Worm (Caenorhabditis elegans) whole organism, midembryonic: ENCODE results near the gene ppm-1.G.
A peak's percentile ranks its signal among the peaks of the same experiment; 100 is the strongest.

ENCODE experiments used
- T22C8.4 ChIP-seq: fragments of 200-800 bp; sonication (Bioruptor generic); IDR thresholded peaks from 2 replicates; pipeline ENCODE4 v1.3.6; 2022; ENCODE audit warnings: missing genetic modification characterization, missing compliant biosample characterization
- cog-1 ChIP-seq: sonication (generic microtip); optimal IDR thresholded peaks from 2 replicates; lab custom pipeline; 2016; ENCODE audit warnings: missing genetic modification characterization, missing compliant biosample characterization
- flt-1 ChIP-seq: fragments of 200-800 bp; sonication (Bioruptor generic); IDR thresholded peaks from 2 replicates; pipeline ENCODE4 v1.3.6; 2022; ENCODE audit warnings: missing genetic modification characterization, missing compliant biosample characterization
- klf-2 ChIP-seq: fragments of 200-800 bp; sonication (Bioruptor generic); conservative IDR thresholded peaks from 2 replicates; pipeline ENCODE4 v1.3.6; 2022; ENCODE audit warnings: missing genetic modification reagents, missing genetic modification characterization, missing compliant biosample characterization
- med-1 ChIP-seq: sonication (generic microtip); optimal IDR thresholded peaks from 2 replicates; lab custom pipeline; 2017; ENCODE audit warnings: missing genetic modification characterization, mild to moderate bottlenecking, missing compliant biosample characterization, antibody characterized with exemption, missing genetic modification reagents; ENCODE audit not compliant: insufficient read depth
- ref-1 ChIP-seq: fragments of 200-800 bp; sonication (Bioruptor generic); conservative IDR thresholded peaks from 2 replicates; pipeline ENCODE4 v1.3.6; 2022; ENCODE audit warnings: missing genetic modification reagents, missing genetic modification characterization, missing compliant biosample characterization
- tab-1 ChIP-seq: fragments of 200-800 bp; sonication (Bioruptor generic); IDR thresholded peaks from 2 replicates; pipeline ENCODE4 v1.3.6; 2022; ENCODE audit warnings: missing genetic modification characterization, missing compliant biosample characterization
- ztf-23 ChIP-seq: fragments of 200-800 bp; sonication (Bioruptor generic); IDR thresholded peaks from 2 replicates; pipeline ENCODE4 v1.3.6; 2022; ENCODE audit warnings: missing genetic modification reagents, missing genetic modification characterization, missing compliant biosample characterization
- ztf-29 ChIP-seq: fragments of 200-800 bp; sonication (Bioruptor generic); IDR thresholded peaks from 2 replicates; pipeline ENCODE4 v1.3.6; 2022; ENCODE audit warnings: missing genetic modification reagents, missing genetic modification characterization, missing compliant biosample characterization

The ppm-1.G gene

DNA sequence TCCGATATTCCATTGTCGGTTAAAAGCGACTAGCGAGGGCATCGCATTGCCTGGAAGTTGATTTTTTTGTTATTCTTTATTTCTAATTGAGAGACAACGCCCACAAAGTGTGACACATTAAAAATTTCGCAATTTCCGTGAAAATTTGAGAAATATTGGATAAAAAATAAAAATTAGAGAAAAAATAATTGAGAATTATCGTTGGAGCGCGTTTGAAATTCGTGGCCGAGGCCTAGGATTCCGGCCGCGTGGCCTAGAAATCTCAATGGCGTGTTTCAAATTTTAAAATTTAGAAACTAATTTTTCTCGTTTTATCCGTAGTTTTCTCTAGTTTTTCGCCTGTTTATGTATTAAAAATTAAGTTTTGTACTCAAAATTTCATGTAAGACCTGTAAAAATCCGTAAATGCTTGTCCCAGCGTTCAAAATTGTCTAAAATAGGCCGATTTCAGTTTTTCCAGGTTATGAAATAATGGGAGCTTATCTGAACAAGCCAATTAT is at the start of gene ppm-1.G, which contains the start of gene dagl-2:
ppm-1.G (plus strand) TSS at position 450 of the 500 bp plus-strand sequence.
dagl-2 (minus strand) TSS at position 52 of the 500 bp plus-strand sequence.
- TF ChIP-seq ztf-23 (GFP tag; lab: Robert Waterston, UW) (0 out of 2 replicates have a peak, but pooled peaks have one; percentile 55), tab-1 (GFP tag; lab: Robert Waterston, UW) (no peak), cog-1 (peak; percentile 33)

DNA sequence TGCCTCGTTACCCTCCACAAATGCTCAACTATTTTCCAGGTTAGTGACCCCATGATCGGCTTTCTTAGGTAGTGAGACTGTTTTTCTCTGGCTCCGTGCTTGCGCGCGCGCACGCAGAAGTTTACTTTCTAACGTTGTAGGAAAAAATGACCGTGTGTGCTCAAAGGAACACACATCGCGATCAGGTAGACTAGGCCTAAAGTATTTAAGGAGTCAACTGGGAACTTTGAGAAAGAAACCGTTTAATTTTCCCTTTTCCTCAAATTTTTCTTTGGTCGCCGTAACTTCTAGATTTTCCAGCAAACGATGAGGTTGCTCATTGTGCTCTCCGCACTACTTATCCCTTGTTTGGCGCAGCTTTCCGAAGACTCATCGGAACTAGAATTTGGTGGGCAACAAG is 43.1 kb upstream of the ppm-1.G start, which contains the start of gene idpp-1:
idpp-1 (plus strand) TSS at position 301 of the 400 bp plus-strand sequence.
- no peak for TF ChIP-seq ref-1 (GFP tag; lab: Robert Waterston, UW)
- no peak for TF ChIP-seq med-1 (GFP tag; lab: Kevin White, UChicago)
- no peak for TF ChIP-seq cog-1
- TF ChIP-seq klf-2 (GFP tag; lab: Robert Waterston, UW), result no peak
- TF ChIP-seq flt-1 (GFP tag; lab: Robert Waterston, UW), result no peak
- TF ChIP-seq ztf-29 (GFP tag; lab: Robert Waterston, UW), result no peak
- TF ChIP-seq ztf-23 (GFP tag; lab: Robert Waterston, UW), result no peak
- TF ChIP-seq T22C8.4, result no peak
- no peak for TF ChIP-seq tab-1 (GFP tag; lab: Robert Waterston, UW)

DNA sequence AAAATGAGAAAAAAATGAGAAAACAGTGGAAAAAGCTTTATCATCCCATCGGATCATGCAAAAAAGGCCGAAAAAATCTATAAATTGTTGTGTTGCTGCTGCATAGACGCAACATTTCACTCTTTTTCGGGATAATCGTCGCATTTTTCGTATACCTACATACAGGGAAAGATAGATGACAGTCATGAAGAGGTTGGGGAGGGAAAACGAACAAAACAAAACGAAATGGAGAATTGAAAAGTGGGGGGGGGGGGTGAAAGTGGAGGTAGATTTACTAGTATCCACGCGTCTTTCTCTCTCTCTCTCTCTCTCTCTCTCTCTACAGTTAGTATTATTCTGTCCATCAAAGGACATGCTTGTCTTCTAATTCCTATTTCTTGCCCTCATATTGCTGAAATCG is 39.0 kb upstream of the ppm-1.G start:
- no peak for TF ChIP-seq ztf-29 (GFP tag; lab: Robert Waterston, UW)
- no peak for TF ChIP-seq ref-1 (GFP tag; lab: Robert Waterston, UW)
- no peak for TF ChIP-seq cog-1
- TF ChIP-seq klf-2 (GFP tag; lab: Robert Waterston, UW), result no peak
- TF ChIP-seq T22C8.4, result no peak

DNA sequence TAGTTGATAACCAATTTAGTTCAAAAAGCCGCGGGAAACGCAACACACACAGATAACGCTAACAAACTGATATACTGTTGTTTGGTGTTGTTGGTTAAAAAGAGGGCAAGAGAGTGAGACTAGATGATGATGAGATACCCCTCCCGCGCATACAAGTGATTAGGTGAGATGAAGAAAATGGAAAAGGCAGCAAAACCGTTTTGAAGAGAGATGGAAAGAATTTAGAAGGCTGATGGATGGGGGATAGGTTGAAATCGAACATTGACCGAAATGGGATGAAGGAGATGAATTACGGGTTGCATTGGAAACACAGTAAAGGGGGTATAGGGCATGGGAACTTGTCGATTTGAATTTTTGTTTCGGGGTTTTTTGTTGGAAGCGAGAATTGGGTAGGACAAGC is 34.7 kb upstream of the ppm-1.G start:
- TF ChIP-seq T22C8.4 (no peak), ref-1 (GFP tag; lab: Robert Waterston, UW) (no peak), flt-1 (GFP tag; lab: Robert Waterston, UW) (no peak), cog-1 (no peak), tab-1 (GFP tag; lab: Robert Waterston, UW) (no peak), med-1 (GFP tag; lab: Kevin White, UChicago) (no peak), ztf-29 (GFP tag; lab: Robert Waterston, UW) (no peak), ztf-23 (GFP tag; lab: Robert Waterston, UW) (no peak), klf-2 (GFP tag; lab: Robert Waterston, UW) (no peak)

DNA sequence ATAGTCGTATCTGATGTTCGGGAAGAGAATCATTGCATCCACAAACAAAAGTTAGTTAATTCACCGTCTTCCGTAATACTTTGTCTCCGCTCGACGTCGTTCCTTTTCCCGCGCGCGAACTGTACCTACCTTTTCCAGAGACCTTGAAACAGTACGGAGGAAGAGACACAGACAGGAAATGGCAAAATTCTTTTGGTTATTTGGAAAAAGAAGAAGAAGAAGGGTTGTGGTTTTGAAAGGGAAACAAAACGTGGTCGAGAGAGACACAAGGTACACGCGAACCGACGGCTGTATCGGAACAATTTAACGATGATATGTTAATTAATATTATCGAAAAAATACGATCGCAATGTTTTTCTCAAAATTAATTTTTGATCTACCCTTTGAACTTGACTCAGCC is 33.5 kb upstream of the ppm-1.G start:
- TF ChIP-seq flt-1 (GFP tag; lab: Robert Waterston, UW), result no peak
- TF ChIP-seq klf-2 (GFP tag; lab: Robert Waterston, UW), result no peak
- no peak for TF ChIP-seq ref-1 (GFP tag; lab: Robert Waterston, UW)
- no peak for TF ChIP-seq med-1 (GFP tag; lab: Kevin White, UChicago)
- TF ChIP-seq cog-1, result no peak
- TF ChIP-seq tab-1 (GFP tag; lab: Robert Waterston, UW), result no peak
- TF ChIP-seq T22C8.4, result no peak

DNA sequence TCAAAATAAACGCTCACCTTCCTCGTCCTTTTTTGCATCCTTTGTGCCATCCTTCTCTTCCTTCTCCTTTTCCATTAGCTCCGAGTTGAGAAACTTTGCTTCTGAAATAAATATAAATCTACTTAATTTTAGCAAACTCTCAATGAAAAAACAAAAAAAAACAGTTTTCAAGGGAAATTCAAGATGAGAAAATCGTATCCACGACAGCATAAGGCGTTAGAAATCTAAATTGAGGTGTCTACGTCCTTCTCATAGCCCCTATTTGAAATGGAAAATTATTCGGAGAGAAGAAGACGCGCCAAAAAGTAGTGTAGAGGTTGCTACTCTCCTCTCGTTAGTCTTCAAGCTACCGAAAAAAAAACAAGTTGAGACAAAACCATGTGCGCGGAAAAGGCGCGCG is 31.2 kb upstream of the ppm-1.G start, which contains the start of gene pat-12:
pat-12 (minus strand) TSS at position 101 of the 400 bp plus-strand sequence.
- TF ChIP-seq tab-1 (GFP tag; lab: Robert Waterston, UW) (no peak), ztf-29 (GFP tag; lab: Robert Waterston, UW) (no peak), T22C8.4 (no peak), klf-2 (GFP tag; lab: Robert Waterston, UW) (no peak), flt-1 (GFP tag; lab: Robert Waterston, UW) (no peak), ref-1 (GFP tag; lab: Robert Waterston, UW) (no peak), med-1 (GFP tag; lab: Kevin White, UChicago) (no peak), ztf-23 (GFP tag; lab: Robert Waterston, UW) (no peak), cog-1 (no peak)

DNA sequence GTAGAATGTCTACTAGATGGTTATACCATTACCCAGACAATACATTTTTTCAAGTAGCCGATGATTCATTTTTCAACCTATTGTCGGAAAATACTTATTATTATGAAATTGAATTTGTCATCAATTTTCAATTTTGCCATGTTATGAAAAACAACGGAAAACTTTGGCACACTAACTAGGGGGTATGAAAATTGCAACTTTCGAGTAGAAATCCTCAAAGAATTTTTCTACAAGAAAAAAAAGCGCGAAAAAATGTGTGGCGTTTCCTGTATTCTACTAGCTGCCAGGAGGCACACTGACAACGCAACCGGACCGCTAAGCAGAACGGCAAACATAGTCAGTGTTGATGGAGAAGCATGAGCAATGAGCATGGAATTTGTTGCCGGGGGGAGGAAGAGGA is 29.1 kb upstream of the ppm-1.G start:
- TF ChIP-seq klf-2 (GFP tag; lab: Robert Waterston, UW) (no peak), cog-1 (no peak), ref-1 (GFP tag; lab: Robert Waterston, UW) (no peak), ztf-23 (GFP tag; lab: Robert Waterston, UW) (no peak), T22C8.4 (no peak), tab-1 (GFP tag; lab: Robert Waterston, UW) (no peak), ztf-29 (GFP tag; lab: Robert Waterston, UW) (no peak), flt-1 (GFP tag; lab: Robert Waterston, UW) (no peak), med-1 (GFP tag; lab: Kevin White, UChicago) (no peak)

DNA sequence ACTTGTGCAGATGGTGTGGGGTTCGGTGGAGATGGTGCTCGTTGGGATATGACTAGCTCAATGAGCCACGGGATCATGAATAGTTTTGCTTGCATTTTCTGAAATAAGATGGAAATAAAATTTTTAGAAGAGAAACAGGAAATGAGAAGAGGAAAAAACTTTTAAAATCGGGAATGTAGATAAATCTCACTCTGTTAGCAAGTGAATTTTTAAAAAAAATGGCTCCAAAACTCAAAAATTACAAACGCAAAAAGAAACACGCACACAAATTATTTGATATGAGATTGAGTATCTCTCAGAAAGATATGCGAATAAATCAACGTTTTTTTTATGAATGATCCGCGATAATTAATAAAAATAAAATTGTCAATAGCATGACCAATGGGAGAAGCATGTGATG is 25.5 kb upstream of the ppm-1.G start, which contains the start of gene T17H7.7:
T17H7.7 (minus strand) TSS at position 101 of the 400 bp plus-strand sequence.
- TF ChIP-seq flt-1 (GFP tag; lab: Robert Waterston, UW), result no peak
- no peak for TF ChIP-seq T22C8.4
- TF ChIP-seq ref-1 (GFP tag; lab: Robert Waterston, UW), result no peak
- TF ChIP-seq ztf-29 (GFP tag; lab: Robert Waterston, UW), result no peak
- TF ChIP-seq klf-2 (GFP tag; lab: Robert Waterston, UW), result no peak
- no peak for TF ChIP-seq cog-1
- no peak for TF ChIP-seq tab-1 (GFP tag; lab: Robert Waterston, UW)
- TF ChIP-seq ztf-23 (GFP tag; lab: Robert Waterston, UW), result no peak
- no peak for TF ChIP-seq med-1 (GFP tag; lab: Kevin White, UChicago)

DNA sequence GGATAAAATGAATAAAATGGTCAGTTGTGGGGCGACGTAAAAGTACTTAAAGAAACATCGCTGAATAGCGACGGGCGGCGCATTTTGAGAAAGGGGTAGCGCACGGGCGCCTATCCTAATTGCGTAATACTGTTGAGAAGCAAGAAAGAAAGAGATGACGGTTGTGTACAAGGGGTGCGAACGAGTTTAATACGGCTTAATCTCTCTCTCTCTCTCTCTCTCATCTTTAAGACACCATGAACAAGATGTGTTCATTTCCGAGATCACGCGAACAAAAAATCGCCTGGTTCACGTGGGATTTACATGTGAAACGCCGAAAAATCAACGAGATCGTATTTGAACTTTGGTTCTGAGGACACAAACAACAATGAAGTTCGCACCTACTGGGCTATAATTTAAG is 23.8 kb upstream of the ppm-1.G start:
- TF ChIP-seq flt-1 (GFP tag; lab: Robert Waterston, UW) (no peak), med-1 (GFP tag; lab: Kevin White, UChicago) (no peak), ztf-23 (GFP tag; lab: Robert Waterston, UW) (no peak), T22C8.4 (no peak), tab-1 (GFP tag; lab: Robert Waterston, UW) (no peak), ztf-29 (GFP tag; lab: Robert Waterston, UW) (no peak), cog-1 (no peak), ref-1 (GFP tag; lab: Robert Waterston, UW) (no peak), klf-2 (GFP tag; lab: Robert Waterston, UW) (no peak)
